Fruit fly (Drosophila melanogaster) whole organism, embryonic: Measurements from ENCODE around the gene mio.

Experiments used
- B-H1 ChIP-seq: fragments of 200-800 bp; sonication (Bioruptor generic); IDR thresholded peaks from 3 replicates; pipeline ENCODE4 v1.3.6; 2022; ENCODE audit warnings: missing biosample characterization, missing genetic modification characterization
- CG10147 ChIP-seq: fragments of 200-800 bp; sonication (Bioruptor generic); optimal IDR thresholded peaks from 2 replicates; lab custom pipeline; 2019; ENCODE audit warnings: missing biosample characterization, mild to moderate bottlenecking, missing genetic modification characterization, moderate library complexity
- CG1602 ChIP-seq: fragments of 200-800 bp; sonication (Bioruptor generic); optimal IDR thresholded peaks from 3 replicates; lab custom pipeline; 2016; ENCODE audit warnings: missing biosample characterization, missing genetic modification characterization
- CG16863 ChIP-seq: fragments of 200-800 bp; sonication (Bioruptor generic); optimal IDR thresholded peaks from 3 replicates; lab custom pipeline; 2016; ENCODE audit warnings: missing biosample characterization, missing genetic modification characterization
- CG6791 ChIP-seq: fragments of 200-800 bp; sonication (Bioruptor generic); IDR thresholded peaks from 3 replicates; pipeline ENCODE4 v1.3.6; 2022; ENCODE audit warnings: missing biosample characterization, missing genetic modification characterization; ENCODE audit not compliant: partially characterized antibody
- Gug ChIP-seq: fragments of 200-800 bp; sonication (Bioruptor generic); IDR thresholded peaks from 4 replicates; pipeline ENCODE4 v1.3.6; 2022; ENCODE audit warnings: missing biosample characterization, missing genetic modification characterization
- Lpt ChIP-seq: fragments of >200 bp; optimal IDR thresholded peaks from 2 replicates; lab custom pipeline; 2018; ENCODE audit warnings: missing biosample characterization, missing genetic modification characterization
- dimm ChIP-seq: fragments of 200-800 bp; sonication (Bioruptor generic); IDR thresholded peaks from 2 replicates; pipeline ENCODE4 v1.3.6; 2022; ENCODE audit warnings: missing biosample characterization, missing genetic modification characterization
- hb ChIP-seq: fragments of 200-800 bp; sonication (Bioruptor generic); IDR thresholded peaks from 3 replicates; pipeline ENCODE4 v1.3.6; 2022; ENCODE audit warnings: missing biosample characterization, missing genetic modification characterization; ENCODE audit not compliant: partially characterized antibody
- lbe ChIP-seq: fragments of 200-800 bp; sonication (Bioruptor generic); optimal IDR thresholded peaks from 2 replicates; lab custom pipeline; 2016; ENCODE audit warnings: missing biosample characterization, mild to moderate bottlenecking, missing genetic modification characterization
- tio ChIP-seq: fragments of 200-800 bp; sonication (Bioruptor generic); optimal IDR thresholded peaks from 2 replicates; lab custom pipeline; 2017; ENCODE audit warnings: missing biosample characterization, missing genetic modification characterization, inconsistent platforms
- yki ChIP-seq: fragments of >200 bp; optimal IDR thresholded peaks from 3 replicates; lab custom pipeline; 2018

DNA sequence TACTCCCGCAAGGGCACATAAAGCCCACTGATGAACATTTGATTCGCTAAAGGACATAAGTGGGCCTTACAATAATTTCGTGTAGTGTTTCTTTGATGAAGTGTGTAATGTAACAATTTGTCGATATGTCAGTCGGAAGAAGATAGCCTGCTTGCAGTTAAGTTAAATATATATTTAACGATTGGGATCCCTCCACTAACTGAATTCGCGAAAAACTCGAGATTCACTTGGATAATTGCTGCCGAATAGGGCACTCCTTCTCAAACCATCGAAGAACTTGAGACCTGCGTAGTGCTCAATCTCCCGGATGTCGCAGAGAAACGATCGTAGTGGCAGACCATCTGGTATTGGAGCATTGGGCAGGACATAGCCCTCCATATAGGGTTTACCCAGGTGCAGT lies 21.1 kb downstream of the mio start, which contains the start of gene Tengl3:
- no peak for TF ChIP-seq hb (GFP tag; lab: Robert Waterston, UW)
- TF ChIP-seq CG6791 (GFP tag; lab: Robert Waterston, UW), result no peak
- TF ChIP-seq Lpt (GFP tag; lab: Kevin White, UChicago), result no peak
- TF ChIP-seq lbe, result no peak
- no peak for TF ChIP-seq tio (GFP tag; lab: Kevin White, UChicago)
- no peak for TF ChIP-seq yki (lab: Kevin White, UChicago)
- no peak for TF ChIP-seq CG1602 (GFP tag; lab: Kevin White, UChicago)
- no peak for TF ChIP-seq Gug (GFP tag; lab: Robert Waterston, UW)
- TF ChIP-seq dimm (GFP tag; lab: Robert Waterston, UW), result no peak
- TF ChIP-seq CG10147 (GFP tag; lab: Kevin White, UChicago), result no peak
- no peak for TF ChIP-seq B-H1 (GFP tag; lab: Robert Waterston, UW)
- no peak for TF ChIP-seq CG16863 (GFP tag; lab: Kevin White, UChicago)
